Worm (Caenorhabditis elegans) whole organism, young adult: ENCODE results near the gene C32D5.7.

ENCODE experiments used
- B0035.1 ChIP-seq: sonication (generic microtip); optimal IDR thresholded peaks from 2 replicates; lab custom pipeline; 2016; ENCODE audit warnings: missing genetic modification characterization, mild to moderate bottlenecking, missing compliant biosample characterization, missing genotype, missing genetic modification reagents
- B0336.3 ChIP-seq: fragments of 200-800 bp; sonication (Bioruptor generic); IDR thresholded peaks from 2 replicates; pipeline ENCODE4 v1.3.6; 2022; ENCODE audit warnings: missing genetic modification characterization, missing compliant biosample characterization
- D2030.7 ChIP-seq: fragments of 200-800 bp; sonication (Bioruptor generic); IDR thresholded peaks from 2 replicates; pipeline ENCODE4 v1.3.6; 2022; ENCODE audit warnings: missing genetic modification reagents, missing genetic modification characterization, missing compliant biosample characterization
- F10E7.11 ChIP-seq: sonication (generic microtip); optimal IDR thresholded peaks from 2 replicates; lab custom pipeline; 2017; ENCODE audit warnings: mild to moderate bottlenecking, missing genetic modification characterization, moderate library complexity, missing compliant biosample characterization
- F22D6.2 ChIP-seq: sonication (generic microtip); optimal IDR thresholded peaks from 2 replicates; lab custom pipeline; 2016; ENCODE audit warnings: mild to moderate bottlenecking, missing genetic modification characterization, missing compliant biosample characterization
- F39B2.1 ChIP-seq: fragments of 200-800 bp; sonication (Bioruptor generic); IDR thresholded peaks from 2 replicates; pipeline ENCODE4 v1.3.6; 2022; ENCODE audit warnings: missing genetic modification reagents, missing genetic modification characterization, missing compliant biosample characterization
- F52B5.7 ChIP-seq: sonication (generic microtip); optimal IDR thresholded peaks from 2 replicates; lab custom pipeline; 2016; ENCODE audit warnings: mild to moderate bottlenecking, missing genetic modification characterization, missing compliant biosample characterization
- K12H6.12 ChIP-seq: fragments of 200-800 bp; sonication (Bioruptor generic); optimal IDR thresholded peaks from 2 replicates; lab custom pipeline; 2018; ENCODE audit warnings: mild to moderate bottlenecking, missing genetic modification characterization, missing compliant biosample characterization
- Y53F4B.3 ChIP-seq: fragments of 200-800 bp; sonication (Bioruptor generic); IDR thresholded peaks from 2 replicates; pipeline ENCODE4 v1.3.6; 2022; ENCODE audit warnings: missing genetic modification reagents, missing genetic modification characterization, missing compliant biosample characterization
- Y53G8AR.9 ChIP-seq: fragments of 200-800 bp; sonication (Bioruptor generic); conservative IDR thresholded peaks from 2 replicates; pipeline ENCODE4 v1.3.6; 2022; ENCODE audit warnings: missing genetic modification reagents, missing genetic modification characterization, missing compliant biosample characterization
- Y79H2A.3 ChIP-seq: fragments of 200-800 bp; sonication (Bioruptor generic); conservative IDR thresholded peaks from 2 replicates; pipeline ENCODE4 v1.3.6; 2022; ENCODE audit warnings: missing genetic modification reagents, missing genetic modification characterization, missing compliant biosample characterization
- ZK185.1 ChIP-seq: sonication (generic microtip); optimal IDR thresholded peaks from 2 replicates; lab custom pipeline; 2016; ENCODE audit warnings: mild to moderate bottlenecking, missing genetic modification characterization, missing compliant biosample characterization; ENCODE audit not compliant: poor library complexity, severe bottlenecking
- attf-5 ChIP-seq: fragments of 200-800 bp; sonication (Bioruptor generic); optimal IDR thresholded peaks from 2 replicates; lab custom pipeline; 2018; ENCODE audit warnings: mild to moderate bottlenecking, missing genetic modification characterization, missing compliant biosample characterization
- ceh-27 ChIP-seq: fragments of 200-800 bp; sonication (Bioruptor generic); optimal IDR thresholded peaks from 2 replicates; lab custom pipeline; 2018; ENCODE audit warnings: mild to moderate bottlenecking, missing genetic modification characterization, moderate library complexity, missing compliant biosample characterization
- ceh-58 ChIP-seq: fragments of 200-800 bp; sonication (Bioruptor generic); IDR thresholded peaks from 2 replicates; pipeline ENCODE4 v1.3.6; 2022; ENCODE audit warnings: missing genetic modification characterization, missing compliant biosample characterization
- ceh-79 ChIP-seq: sonication (generic microtip); optimal IDR thresholded peaks from 2 replicates; lab custom pipeline; 2017; ENCODE audit warnings: mild to moderate bottlenecking, missing genetic modification characterization, missing compliant biosample characterization
- ceh-91 ChIP-seq: fragments of 200-800 bp; sonication (Bioruptor generic); IDR thresholded peaks from 2 replicates; pipeline ENCODE4 v1.3.6; 2022; ENCODE audit warnings: missing genetic modification reagents, missing genetic modification characterization, missing compliant biosample characterization
- die-1 ChIP-seq: sonication (generic microtip); optimal IDR thresholded peaks from 2 replicates; lab custom pipeline; 2016; ENCODE audit warnings: missing genotype, mild to moderate bottlenecking, missing genetic modification characterization, missing compliant biosample characterization
- dox-1 ChIP-seq: fragments of 200-800 bp; sonication (Bioruptor generic); IDR thresholded peaks from 2 replicates; pipeline ENCODE4 v1.3.6; 2022; ENCODE audit warnings: missing genetic modification reagents, missing genetic modification characterization, missing compliant biosample characterization
- dpff-1 ChIP-seq: sonication (generic microtip); optimal IDR thresholded peaks from 2 replicates; lab custom pipeline; 2017; ENCODE audit warnings: mild to moderate bottlenecking, missing genetic modification characterization, missing compliant biosample characterization
- efl-1 ChIP-seq: fragments of 150-350 bp; optimal IDR thresholded peaks from 2 replicates; lab custom pipeline; 2014; ENCODE audit warnings: missing biosample characterization, missing genetic modification reagents, missing genetic modification characterization
- egl-18 ChIP-seq: fragments of 200-800 bp; sonication (Bioruptor generic); IDR thresholded peaks from 2 replicates; pipeline ENCODE4 v1.3.6; 2022; ENCODE audit warnings: missing genetic modification reagents, missing genetic modification characterization, missing compliant biosample characterization
- fkh-3 ChIP-seq: sonication (generic microtip); optimal IDR thresholded peaks from 2 replicates; lab custom pipeline; 2016; ENCODE audit warnings: mild to moderate bottlenecking, missing genetic modification characterization, missing compliant biosample characterization
- gei-17 ChIP-seq: fragments of 200-800 bp; sonication (Bioruptor generic); optimal IDR thresholded peaks from 2 replicates; lab custom pipeline; 2018; ENCODE audit warnings: mild to moderate bottlenecking, missing genetic modification characterization, missing compliant biosample characterization
- hlh-26 ChIP-seq: fragments of 200-800 bp; sonication (Bioruptor generic); conservative IDR thresholded peaks from 2 replicates; pipeline ENCODE4 v1.3.6; 2022; ENCODE audit warnings: missing genetic modification reagents, missing genetic modification characterization, missing compliant biosample characterization
- hmg-1.2 ChIP-seq: fragments of 200-800 bp; sonication (Bioruptor generic); IDR thresholded peaks from 2 replicates; pipeline ENCODE4 v1.3.6; 2022; ENCODE audit warnings: missing genetic modification reagents, missing genetic modification characterization, missing compliant biosample characterization
- hsf-1 ChIP-seq: fragments of 200-800 bp; sonication (Bioruptor generic); IDR thresholded peaks from 2 replicates; pipeline ENCODE4 v1.3.6; 2022; ENCODE audit warnings: missing genetic modification reagents, missing genetic modification characterization, missing compliant biosample characterization
- lag-1 ChIP-seq: fragments of 200-800 bp; sonication (Bioruptor generic); IDR thresholded peaks from 2 replicates; pipeline ENCODE4 v1.3.6; 2022; ENCODE audit warnings: missing genetic modification reagents, missing genetic modification characterization, missing compliant biosample characterization
- lin-26 ChIP-seq: fragments of 200-800 bp; sonication (Bioruptor generic); IDR thresholded peaks from 2 replicates; pipeline ENCODE4 v1.3.6; 2022; ENCODE audit warnings: missing genetic modification reagents, missing genetic modification characterization, missing compliant biosample characterization
- lsl-1 ChIP-seq: fragments of 200-800 bp; sonication (Bioruptor generic); optimal IDR thresholded peaks from 2 replicates; lab custom pipeline; 2018; ENCODE audit warnings: mild to moderate bottlenecking, missing genetic modification characterization, moderate library complexity, missing compliant biosample characterization
- lsy-27 ChIP-seq: sonication (generic microtip); optimal IDR thresholded peaks from 2 replicates; lab custom pipeline; 2017; ENCODE audit warnings: missing genetic modification characterization, mild to moderate bottlenecking, missing compliant biosample characterization, antibody characterized with exemption, missing genotype, borderline replicate concordance; ENCODE audit not compliant: insufficient read depth
- madf-6 ChIP-seq: fragments of 200-800 bp; sonication (Bioruptor generic); IDR thresholded peaks from 2 replicates; pipeline ENCODE4 v1.3.6; 2022; ENCODE audit warnings: missing genetic modification reagents, missing genetic modification characterization, missing compliant biosample characterization
- madf-8 ChIP-seq: fragments of 200-800 bp; sonication (Bioruptor generic); conservative IDR thresholded peaks from 2 replicates; pipeline ENCODE4 v1.3.6; 2022; ENCODE audit warnings: missing genetic modification reagents, missing genetic modification characterization, missing compliant biosample characterization
- mes-4 ChIP-seq: sonication (generic microtip); optimal IDR thresholded peaks from 2 replicates; lab custom pipeline; 2016; ENCODE audit warnings: missing genotype, missing genetic modification characterization, missing compliant biosample characterization
- mxl-1 ChIP-seq: sonication (generic microtip); optimal IDR thresholded peaks from 2 replicates; lab custom pipeline; 2016; ENCODE audit warnings: missing genetic modification characterization, missing compliant biosample characterization
- nhr-120 ChIP-seq: fragments of 200-800 bp; sonication (Bioruptor generic); IDR thresholded peaks from 2 replicates; pipeline ENCODE4 v1.3.6; 2022; ENCODE audit warnings: missing genetic modification characterization, missing compliant biosample characterization
- nhr-80 ChIP-seq: sonication (generic microtip); optimal IDR thresholded peaks from 2 replicates; lab custom pipeline; 2016; ENCODE audit warnings: missing genetic modification characterization, missing compliant biosample characterization
- pbrm-1 ChIP-seq: fragments of 200-800 bp; sonication (Bioruptor generic); IDR thresholded peaks from 2 replicates; pipeline ENCODE4 v1.3.6; 2022; ENCODE audit warnings: missing genetic modification reagents, missing genetic modification characterization, missing compliant biosample characterization
- pha-4 ChIP-seq: fragments of 150-350 bp; sonication (generic microtip); optimal IDR thresholded peaks from 2 replicates; lab custom pipeline; 2014; ENCODE audit warnings: missing biosample characterization, missing genetic modification reagents, missing genetic modification characterization
- rcor-1 ChIP-seq: fragments of 200-800 bp; sonication (Bioruptor generic); IDR thresholded peaks from 2 replicates; pipeline ENCODE4 v1.3.6; 2022; ENCODE audit warnings: missing genetic modification reagents, missing genetic modification characterization, missing compliant biosample characterization
- sea-2 ChIP-seq: fragments of 200-800 bp; sonication (Bioruptor generic); IDR thresholded peaks from 2 replicates; pipeline ENCODE4 v1.3.6; 2022; ENCODE audit warnings: missing genetic modification characterization, missing compliant biosample characterization
- snpc-1.1 ChIP-seq: sonication (generic microtip); optimal IDR thresholded peaks from 2 replicates; lab custom pipeline; 2017; ENCODE audit warnings: missing genetic modification characterization, mild to moderate bottlenecking, missing compliant biosample characterization, antibody characterized with exemption, moderate library complexity, missing genotype, missing genetic modification reagents; ENCODE audit not compliant: insufficient read depth
- snpc-1.3 ChIP-seq: sonication (generic microtip); optimal IDR thresholded peaks from 2 replicates; lab custom pipeline; 2017; ENCODE audit warnings: missing genetic modification characterization, mild to moderate bottlenecking, missing compliant biosample characterization, antibody characterized with exemption, moderate library complexity, missing genotype, missing genetic modification reagents; ENCODE audit not compliant: insufficient read depth
- snpc-3.4 ChIP-seq: sonication (generic microtip); optimal IDR thresholded peaks from 2 replicates; lab custom pipeline; 2017; ENCODE audit warnings: missing genetic modification characterization, mild to moderate bottlenecking, missing compliant biosample characterization, antibody characterized with exemption, moderate library complexity, missing genotype, missing genetic modification reagents
- snpc-4 ChIP-seq, 5 experiments: fragments of 150-350 bp in 1 of 5; sonication (generic microtip) in 4 of 5; optimal IDR thresholded peaks; 2 replicates each; lab custom pipeline; 2014 to 2018; ENCODE audit warnings: missing genetic modification characterization in 5 of 5, missing biosample characterization in 3 of 5, antibody characterized with exemption in 2 of 5, mild to moderate bottlenecking in 2 of 5, missing compliant biosample characterization in 2 of 5, missing genotype in 2 of 5, moderate library complexity in 2 of 5, missing genetic modification reagents in 1 of 5
- sptf-2 ChIP-seq: fragments of 200-800 bp; sonication (Bioruptor generic); optimal IDR thresholded peaks from 2 replicates; lab custom pipeline; 2018; ENCODE audit warnings: mild to moderate bottlenecking, missing genetic modification characterization, missing compliant biosample characterization
- unc-130 ChIP-seq: sonication (generic microtip); optimal IDR thresholded peaks from 2 replicates; lab custom pipeline; 2016; ENCODE audit warnings: missing genetic modification reagents, missing genetic modification characterization, missing compliant biosample characterization
- ztf-6 ChIP-seq: fragments of 200-800 bp; sonication (Bioruptor generic); IDR thresholded peaks from 2 replicates; pipeline ENCODE4 v1.3.6; 2022; ENCODE audit warnings: missing genetic modification reagents, missing genetic modification characterization, missing compliant biosample characterization

C32D5.7 gene

DNA sequence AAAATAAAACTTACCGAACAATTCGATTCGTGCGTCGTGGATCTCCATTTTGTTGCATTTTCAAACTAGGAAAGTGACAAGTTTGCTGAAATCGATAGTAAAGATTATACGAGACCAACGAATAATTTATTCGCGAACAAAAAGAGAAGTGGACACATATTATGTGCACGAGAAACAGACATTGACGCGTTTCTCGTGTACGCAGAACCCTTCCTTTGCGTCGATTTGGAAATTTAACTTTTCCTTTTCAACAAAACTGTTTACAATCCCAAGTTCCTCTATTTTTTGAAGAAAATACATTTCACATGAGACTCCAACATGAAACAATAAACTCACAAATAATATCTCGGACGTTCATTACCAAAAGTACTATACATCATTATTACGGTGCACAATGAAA lies 21.0 kb upstream of the C32D5.7 start, which contains the start of gene K10B2.4 (continued):
- TF ChIP-seq Y79H2A.3 = no peak
- TF ChIP-seq hsf-1 (GFP tag; lab: Robert Waterston, UW) = 0 out of 2 replicates have a peak, but pooled peaks have one; percentile 35
- TF ChIP-seq dox-1 = peak; percentile 64
- TF ChIP-seq attf-5 = peak; percentile 72
- no peak for TF ChIP-seq snpc-3.4
- peak; percentile 7 for TF ChIP-seq lsl-1 (GFP tag; lab: Kevin White, UChicago)
- TF ChIP-seq egl-18 (GFP tag; lab: Robert Waterston, UW) = no peak
- no peak for TF ChIP-seq nhr-120 (GFP tag; lab: Robert Waterston, UW)
- peak; percentile 58 for TF ChIP-seq ZK185.1 (tag; lab: Kevin White, UChicago)
- TF ChIP-seq K12H6.12 (tag; lab: Kevin White, UChicago) = no peak
- no peak for TF ChIP-seq F10E7.11 (tag; lab: Kevin White, UChicago)
- TF ChIP-seq F52B5.7 (tag; lab: Kevin White, UChicago) = no peak
- TF ChIP-seq B0035.1 = peak; percentile 56
- no peak for TF ChIP-seq fkh-3 (tag; lab: Kevin White, UChicago)
- no peak for TF ChIP-seq ceh-58 (GFP tag; lab: Robert Waterston, UW)
- peak; percentile 50 for TF ChIP-seq madf-6
- TF ChIP-seq nhr-80 (tag; lab: Kevin White, UChicago) = peak; percentile 61
- no peak for TF ChIP-seq madf-8 (GFP tag; lab: Robert Waterston, UW)
- TF ChIP-seq efl-1 (GFP tag; lab: Kevin White, UChicago) = no peak
- no peak for TF ChIP-seq snpc-1.3 (tag; lab: Kevin White, UChicago)
- no peak for TF ChIP-seq sea-2
- no peak for TF ChIP-seq lsy-27
- no peak for TF ChIP-seq gei-17
- peak; percentile 0 for TF ChIP-seq snpc-4 (GFP tag; optimal IDR thresholded peaks at IDR 0.05; lab: Kevin White, UChicago)
- TF ChIP-seq snpc-4 (tag; optimal IDR thresholded peaks at IDR 0.05; lab: Kevin White, UChicago) = peak; percentile 22 to 42 (median 36)
- TF ChIP-seq lin-26 (GFP tag; lab: Robert Waterston, UW) = no peak
- no peak for TF ChIP-seq ceh-91 (GFP tag; lab: Robert Waterston, UW)
- no peak for TF ChIP-seq pha-4 (tag; lab: Kevin White, UChicago)
- TF ChIP-seq mxl-1 = no peak
- no peak for TF ChIP-seq ztf-6 (GFP tag; lab: Robert Waterston, UW)
- TF ChIP-seq sptf-2 (GFP tag; lab: Kevin White, UChicago) = no peak
- TF ChIP-seq F22D6.2 (tag; lab: Kevin White, UChicago) = no peak
- TF ChIP-seq D2030.7 (GFP tag; lab: Robert Waterston, UW) = peak; percentile 41; the same call in 1 of the 2 replicates
- no peak for TF ChIP-seq unc-130 (GFP tag; lab: Kevin White, UChicago)
- no peak for TF ChIP-seq lag-1 (GFP tag; lab: Robert Waterston, UW)
- no peak for TF ChIP-seq die-1 (tag; lab: Kevin White, UChicago)
- peak; percentile 43; the same call in 1 of the 2 replicates for TF ChIP-seq rcor-1 (GFP tag; lab: Robert Waterston, UW)
- no peak for TF ChIP-seq hlh-26 (GFP tag; lab: Robert Waterston, UW)
- no peak for TF ChIP-seq pbrm-1 (GFP tag; lab: Robert Waterston, UW)
- peak; percentile 32 for TF ChIP-seq ceh-27 (GFP tag; lab: Kevin White, UChicago)
- TF ChIP-seq hmg-1.2 (GFP tag; lab: Robert Waterston, UW) = 0 out of 2 replicates have a peak, but pooled peaks have one; percentile 27
- TF ChIP-seq B0336.3 (GFP tag; lab: Robert Waterston, UW) = peak; percentile 36; the same call in 1 of the 2 replicates
- TF ChIP-seq mes-4 = no peak
- TF ChIP-seq dpff-1 (tag; lab: Kevin White, UChicago) = no peak
- no peak for TF ChIP-seq snpc-1.1 (tag; lab: Kevin White, UChicago)
- no peak for TF ChIP-seq ceh-79 (tag; lab: Kevin White, UChicago)
- no peak for TF ChIP-seq F39B2.1
- no peak for TF ChIP-seq Y53F4B.3 (GFP tag; lab: Robert Waterston, UW)
- no peak for TF ChIP-seq Y53G8AR.9 (GFP tag; lab: Robert Waterston, UW)
